Worm (Caenorhabditis elegans) whole organism, L4/young adult: Measurements from ENCODE around the gene fipr-8.

Source experiments
- W03F9.2 ChIP-seq: fragments of 150-350 bp; optimal IDR thresholded peaks from 2 replicates; lab custom pipeline; 2014; ENCODE audit warnings: missing biosample characterization, missing genetic modification characterization
- dao-5 ChIP-seq: sonication (generic microtip); optimal IDR thresholded peaks from 2 replicates; lab custom pipeline; 2016; ENCODE audit warnings: missing genotype, missing genetic modification characterization, moderate library complexity, missing compliant biosample characterization
- him-1 ChIP-seq: sonication (generic microtip); optimal IDR thresholded peaks from 2 replicates; lab custom pipeline; 2016; ENCODE audit warnings: missing genotype, missing genetic modification reagents, missing genetic modification characterization, missing compliant biosample characterization

fipr-8 gene

ce11 chrV:10255005-10255472, 15.3 kb upstream of the fipr-8 start, which contains the start of gene rop-1:
rop-1 (minus strand) TSS chrV:10255055.
- TF ChIP-seq W03F9.2 (tag; lab: Kevin White, UChicago), result no peak
- no peak for TF ChIP-seq him-1 (tag; lab: Kevin White, UChicago)
- no peak for TF ChIP-seq dao-5

ce11 chrV:10252682-10253081, 12.9 kb upstream of the fipr-8 start:
- TF ChIP-seq him-1 (tag; lab: Kevin White, UChicago) (no peak), W03F9.2 (tag; lab: Kevin White, UChicago) (no peak), dao-5 (no peak)

DNA sequence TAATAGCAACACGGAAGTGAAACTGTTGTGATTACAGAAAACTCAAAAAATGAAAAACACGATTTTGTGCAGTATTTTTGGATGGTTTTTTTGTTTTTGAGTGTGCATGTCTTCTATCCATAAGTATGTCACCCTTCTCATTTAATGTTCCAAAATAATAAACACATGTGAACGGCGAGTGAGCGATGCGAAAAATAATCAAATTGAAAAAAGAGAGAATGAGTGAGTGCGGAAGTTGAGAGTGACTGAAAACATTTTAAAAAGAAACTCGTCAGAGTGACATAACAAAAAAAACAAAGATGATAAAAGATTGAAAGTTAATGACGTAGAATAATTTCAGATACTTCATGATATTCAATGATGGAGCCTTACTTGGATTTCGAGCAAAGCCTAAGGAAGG, 9.8 kb upstream of the fipr-8 start:
- TF ChIP-seq him-1 (tag; lab: Kevin White, UChicago) (no peak), dao-5 (no peak), W03F9.2 (tag; lab: Kevin White, UChicago) (no peak)

DNA sequence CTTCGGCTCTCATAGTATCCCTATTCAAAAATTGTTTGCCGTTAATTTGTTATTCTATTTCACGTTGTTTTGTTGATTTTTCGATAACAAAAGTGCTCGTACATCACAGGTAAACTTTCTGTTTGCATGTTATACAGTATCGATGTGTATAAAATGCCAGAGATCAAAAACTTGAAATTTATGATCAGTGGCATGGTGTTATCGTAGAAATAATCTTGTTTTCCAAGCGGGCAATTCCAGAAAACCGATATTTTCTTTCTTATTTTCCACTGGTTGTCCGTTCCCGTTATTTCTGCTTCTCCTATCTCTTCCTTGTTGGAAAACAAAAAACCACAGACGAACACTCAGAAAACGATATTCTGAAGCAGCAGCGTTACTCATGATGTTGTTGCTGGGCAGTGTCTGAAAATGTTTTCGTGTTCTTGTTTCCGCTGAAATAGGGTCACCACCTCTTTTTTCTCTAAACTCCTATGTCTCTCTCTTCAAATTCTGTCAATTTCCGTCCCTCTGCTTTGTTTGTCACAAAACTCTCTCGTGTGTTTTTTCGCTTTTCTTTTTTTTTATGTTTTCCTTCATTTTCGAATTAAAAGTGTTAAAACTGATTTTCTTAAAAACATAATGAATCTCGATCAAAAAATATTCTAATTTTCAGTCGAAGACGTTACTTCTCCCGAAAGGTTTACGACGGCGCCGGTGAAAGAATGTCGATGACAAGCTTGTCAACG, 8.7 kb upstream of the fipr-8 start, which contains the start of gene akt-1:
Gene akt-1 (plus strand): TSS at position 651 of the 725 bp plus-strand sequence.
- no peak for TF ChIP-seq W03F9.2 (tag; lab: Kevin White, UChicago)
- TF ChIP-seq dao-5, result no peak
- no peak for TF ChIP-seq him-1 (tag; lab: Kevin White, UChicago)

DNA sequence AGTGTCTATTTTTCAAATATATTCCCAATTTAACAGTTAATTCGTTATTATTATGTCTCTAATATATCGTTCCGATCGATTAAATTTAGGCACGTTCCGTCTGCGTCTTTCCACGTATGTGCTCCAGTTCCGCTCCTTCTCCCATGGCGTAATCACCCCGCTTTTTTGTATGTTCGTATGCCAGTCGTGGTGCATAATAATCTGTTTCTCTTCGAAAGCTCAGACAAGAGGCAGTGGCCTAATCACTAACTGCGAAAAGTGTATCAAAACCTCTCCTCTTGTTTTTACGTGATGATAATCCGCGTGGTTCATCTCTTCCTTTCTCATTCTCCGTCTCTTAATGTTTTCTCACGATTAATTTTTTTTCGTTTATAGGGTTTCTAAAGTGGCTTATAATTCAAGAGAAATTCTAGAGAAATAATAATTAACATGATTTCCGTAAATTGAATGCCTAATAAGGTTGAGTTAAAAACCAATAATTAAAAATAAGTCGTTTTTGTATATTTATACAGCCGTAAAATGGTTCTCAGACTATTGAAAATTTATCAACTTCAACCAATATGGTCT, 8.0 kb upstream of the fipr-8 start:
- TF ChIP-seq W03F9.2 (tag; lab: Kevin White, UChicago) (no peak), him-1 (tag; lab: Kevin White, UChicago) (no peak), dao-5 (no peak)

DNA sequence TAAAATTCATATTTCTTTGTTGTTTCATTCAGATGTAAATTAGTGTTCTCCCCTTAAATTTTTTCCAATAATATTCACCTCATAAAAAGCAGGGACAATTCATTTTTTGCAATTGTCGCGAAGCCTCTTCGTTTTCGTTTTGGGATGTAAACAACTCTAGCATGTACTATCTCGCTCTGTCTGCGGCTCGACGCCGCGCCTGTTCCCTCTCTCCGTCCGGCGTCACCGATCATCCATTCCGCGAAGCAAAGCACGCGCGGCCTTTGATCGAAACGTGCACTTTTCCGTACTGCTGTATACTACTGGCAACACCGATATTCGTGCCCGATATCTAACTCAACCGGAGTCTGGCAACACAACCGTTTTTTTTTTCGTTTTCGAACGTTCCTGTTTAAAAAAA, 7.2 kb upstream of the fipr-8 start:
- TF ChIP-seq dao-5 (no peak), him-1 (tag; lab: Kevin White, UChicago) (no peak), W03F9.2 (tag; lab: Kevin White, UChicago) (no peak)

DNA sequence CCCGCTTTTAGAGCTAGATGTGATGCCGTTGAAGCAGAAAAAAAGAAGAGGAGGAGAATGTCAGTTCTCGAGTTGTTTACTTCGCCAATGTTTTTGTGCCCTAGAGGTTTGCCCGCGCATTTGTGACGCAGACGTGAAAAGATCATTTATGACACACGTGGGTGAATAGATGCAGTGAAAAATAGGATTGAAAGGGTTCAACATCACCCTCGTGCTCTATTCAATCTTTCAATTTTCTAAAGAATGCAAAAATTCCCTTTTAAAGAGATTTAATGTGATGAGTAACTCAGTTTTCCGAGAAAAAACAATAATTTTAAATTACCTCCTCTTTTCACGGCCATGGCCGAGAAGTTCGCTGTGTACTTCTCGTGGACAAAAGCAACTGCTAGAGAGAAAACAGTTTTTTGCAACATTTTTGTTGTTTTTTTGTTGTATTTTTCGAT, 6.7 kb upstream of the fipr-8 start:
- no peak for TF ChIP-seq W03F9.2 (tag; lab: Kevin White, UChicago)
- no peak for TF ChIP-seq dao-5
- no peak for TF ChIP-seq him-1 (tag; lab: Kevin White, UChicago)

DNA sequence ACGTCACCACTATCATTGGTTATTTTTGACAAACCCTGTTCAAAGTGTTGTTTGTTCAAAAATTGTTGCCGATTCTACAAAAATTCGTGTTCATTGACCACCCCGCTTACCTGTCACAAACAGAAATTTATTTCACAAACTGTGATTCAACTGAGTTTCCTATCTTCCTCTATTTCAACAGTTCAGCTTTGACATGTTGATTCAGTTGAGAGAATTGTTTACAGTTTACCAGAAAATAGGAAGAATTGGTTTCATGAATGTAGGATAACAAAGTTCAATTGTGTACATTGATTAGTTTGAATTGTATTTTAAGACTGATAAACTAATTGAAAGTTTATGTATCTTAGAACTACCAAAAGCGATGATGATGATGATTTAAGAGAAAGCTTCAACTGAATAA, 5.9 kb upstream of the fipr-8 start:
- TF ChIP-seq him-1 (tag; lab: Kevin White, UChicago), result no peak
- no peak for TF ChIP-seq dao-5
- TF ChIP-seq W03F9.2 (tag; lab: Kevin White, UChicago), result no peak

DNA sequence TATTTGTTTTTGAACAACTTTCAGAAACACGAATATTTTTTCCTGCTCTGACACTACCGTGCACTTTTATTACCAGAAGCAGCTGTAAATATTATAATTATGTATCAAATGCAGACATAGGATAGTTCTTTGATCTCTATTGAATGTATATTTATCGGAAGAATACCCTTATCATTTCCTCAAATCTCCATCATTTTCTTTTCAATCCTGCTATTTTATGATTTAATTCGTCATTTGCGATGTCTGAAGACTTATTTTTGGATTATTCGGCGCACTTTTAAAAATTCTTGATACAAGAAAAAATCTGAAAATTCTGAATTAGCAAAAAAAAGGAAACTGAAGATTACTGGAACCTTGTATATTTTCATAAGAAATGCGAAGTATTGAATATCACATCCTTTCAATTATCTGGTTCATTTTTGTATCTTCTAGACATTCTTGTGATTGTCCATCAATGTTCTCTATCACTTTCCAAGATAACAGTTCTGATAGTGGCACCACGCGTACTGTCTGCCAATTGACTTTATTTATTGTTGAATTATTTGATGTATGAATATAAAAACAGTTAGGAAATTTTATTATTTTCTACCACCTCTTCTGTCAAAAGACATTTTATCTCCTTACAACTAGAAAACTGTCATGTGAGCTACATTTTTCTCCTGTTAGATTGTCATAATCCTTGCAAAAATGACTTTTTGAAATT, 4.4 kb upstream of the fipr-8 start:
- TF ChIP-seq W03F9.2 (tag; lab: Kevin White, UChicago) (no peak), him-1 (tag; lab: Kevin White, UChicago) (no peak), dao-5 (no peak)

DNA sequence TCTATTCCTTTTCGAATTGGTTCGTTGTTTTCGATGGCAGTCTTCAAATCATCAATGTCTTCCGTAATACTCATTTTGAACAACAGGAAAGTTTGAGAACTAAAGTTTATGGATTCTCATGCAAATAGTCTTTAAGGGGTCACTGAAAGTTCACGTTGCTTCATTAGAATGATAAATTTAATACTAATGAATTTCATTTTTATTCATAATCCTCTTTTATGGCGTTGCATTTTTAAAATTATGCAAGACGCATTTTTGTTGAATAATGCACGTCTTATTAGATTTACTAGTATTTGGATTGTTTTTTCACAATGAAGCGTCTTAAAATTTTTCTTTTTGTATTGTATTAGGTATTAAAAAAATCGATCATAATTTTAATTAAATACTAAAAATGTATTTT, 3.3 kb upstream of the fipr-8 start, which contains the start of gene C12D8.9:
Gene C12D8.9 (minus strand): TSS at position 101 of the 400 bp plus-strand sequence.
- TF ChIP-seq dao-5 (no peak), W03F9.2 (tag; lab: Kevin White, UChicago) (no peak), him-1 (tag; lab: Kevin White, UChicago) (no peak)

DNA sequence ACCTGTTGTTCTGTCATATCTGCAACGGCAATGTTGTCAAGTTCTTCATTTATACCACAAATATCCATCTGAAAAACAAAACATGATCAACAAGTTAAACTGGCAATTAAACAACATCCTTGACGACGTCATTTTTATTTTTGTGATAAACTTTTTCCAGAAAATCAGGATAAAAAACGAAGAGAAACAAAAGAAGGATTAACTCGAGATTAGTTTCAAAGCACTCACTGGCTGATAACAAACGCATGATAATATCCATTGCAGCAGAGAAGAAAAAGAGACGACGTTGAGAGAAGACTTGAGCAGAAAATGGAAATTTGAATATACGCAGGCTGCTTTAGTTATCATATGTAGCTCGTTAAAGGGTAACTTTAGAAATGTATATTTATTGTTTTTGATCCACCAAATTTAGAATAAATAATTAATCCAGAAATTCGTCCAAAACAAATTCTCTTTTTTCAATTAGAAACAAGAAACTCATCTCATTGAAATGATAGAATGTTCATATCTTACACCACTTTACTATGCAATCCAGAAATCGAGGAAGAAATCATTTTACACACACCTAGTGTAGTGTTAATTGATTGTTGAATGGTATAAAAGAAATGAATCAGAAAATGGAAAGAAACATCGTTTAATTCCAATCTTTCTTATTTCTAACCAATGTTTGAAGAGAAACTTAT, 1.5 kb upstream of the fipr-8 start, which contains the start of the genes C12D8.21 and col-148:
Gene C12D8.21 (minus strand): TSS at position 68 of the 683 bp plus-strand sequence.
Gene col-148 (plus strand): TSS at position 633 of the 683 bp plus-strand sequence.
- no peak for TF ChIP-seq him-1 (tag; lab: Kevin White, UChicago)
- no peak for TF ChIP-seq W03F9.2 (tag; lab: Kevin White, UChicago)
- no peak for TF ChIP-seq dao-5

- TF ChIP-seq W03F9.2 (tag; lab: Kevin White, UChicago), result no peak
- no peak for TF ChIP-seq him-1 (tag; lab: Kevin White, UChicago)
- no peak for TF ChIP-seq dao-5
These were observed 1.1 kb downstream of the fipr-8 start, which contains the start of gene fubl-1 for ce11 chrV:10238665-10239064. fubl-1 (minus strand) TSS chrV:10238866.

ce11 chrV:10237959-10238444, 1.8 kb downstream of the fipr-8 start:
- TF ChIP-seq dao-5 (no peak), him-1 (tag; lab: Kevin White, UChicago) (no peak), W03F9.2 (tag; lab: Kevin White, UChicago) (no peak)
